Worm (Caenorhabditis elegans): Measurements from ENCODE around the gene K07C5.9.

The K07C5.9 gene

DNA sequence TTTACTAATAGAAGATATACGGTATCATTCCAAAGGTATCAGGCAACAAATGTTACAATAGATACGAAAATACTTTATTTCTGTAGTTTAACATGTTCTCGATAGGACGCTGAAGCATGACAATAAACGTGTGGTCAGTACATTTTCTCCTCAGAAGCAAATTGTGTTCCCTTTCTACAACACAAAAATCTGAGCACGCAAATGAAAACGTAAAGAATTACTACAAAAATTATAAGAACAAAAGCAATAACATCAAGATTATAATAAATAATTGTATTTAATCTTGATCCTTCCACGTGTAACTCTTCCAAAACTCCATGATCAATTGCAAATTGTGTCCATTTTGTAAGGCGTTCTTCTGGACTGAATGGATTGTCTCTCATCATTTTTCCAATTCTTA, 29.8 kb upstream of the K07C5.9 start:
- no peak for TF ChIP-seq ref-1 (GFP tag; conservative IDR thresholded peaks at IDR 0.05)
- TF ChIP-seq klf-2 (GFP tag; conservative IDR thresholded peaks at IDR 0.05): no peak
- no peak for TF ChIP-seq ztf-29 (GFP tag; IDR thresholded peaks at IDR 0.05)
- TF ChIP-seq ztf-23 (GFP tag; IDR thresholded peaks at IDR 0.05): no peak
- TF ChIP-seq cog-1 (tag; optimal IDR thresholded peaks at IDR 0.05): no peak
- no peak for TF ChIP-seq T22C8.4 (GFP tag; IDR thresholded peaks at IDR 0.05)
- TF ChIP-seq flt-1 (GFP tag; IDR thresholded peaks at IDR 0.05): no peak
- no peak for TF ChIP-seq tab-1 (GFP tag; IDR thresholded peaks at IDR 0.05)
- no peak for TF ChIP-seq med-1 (GFP tag; optimal IDR thresholded peaks at IDR 0.05; ENCODE audit: insufficient read depth)

DNA sequence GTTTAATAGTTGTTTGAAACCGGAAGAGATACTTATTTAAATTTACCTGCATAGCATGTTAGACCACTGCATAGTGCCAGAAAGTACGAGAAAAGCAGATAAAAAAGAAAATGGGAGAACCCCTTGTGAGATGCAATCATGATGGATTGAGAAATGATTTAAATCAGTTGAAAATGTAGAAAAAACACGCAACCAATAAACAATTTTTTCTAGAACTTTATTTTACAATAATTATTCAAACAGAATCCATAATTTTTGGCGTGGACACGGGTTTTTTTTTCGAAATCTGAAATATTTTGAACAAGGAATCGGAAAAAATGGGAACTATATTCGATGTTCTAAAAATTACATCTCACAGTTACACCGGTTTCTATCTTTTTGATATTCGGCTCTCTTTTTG, 29.3 kb upstream of the K07C5.9 start, which contains the start of gene AC3.12:
Gene AC3.12, minus strand, starts transcription at position 101 of the 400 bp plus-strand sequence.
- TF ChIP-seq T22C8.4 (GFP tag; IDR thresholded peaks at IDR 0.05): no peak
- TF ChIP-seq ztf-23 (GFP tag; IDR thresholded peaks at IDR 0.05): no peak
- no peak for TF ChIP-seq ztf-29 (GFP tag; IDR thresholded peaks at IDR 0.05)
- no peak for TF ChIP-seq klf-2 (GFP tag; conservative IDR thresholded peaks at IDR 0.05)
- no peak for TF ChIP-seq ref-1 (GFP tag; conservative IDR thresholded peaks at IDR 0.05)
- no peak for TF ChIP-seq tab-1 (GFP tag; IDR thresholded peaks at IDR 0.05)
- TF ChIP-seq flt-1 (GFP tag; IDR thresholded peaks at IDR 0.05): no peak
- no peak for TF ChIP-seq cog-1 (tag; optimal IDR thresholded peaks at IDR 0.05)
- no peak for TF ChIP-seq med-1 (GFP tag; optimal IDR thresholded peaks at IDR 0.05; ENCODE audit: insufficient read depth)

DNA sequence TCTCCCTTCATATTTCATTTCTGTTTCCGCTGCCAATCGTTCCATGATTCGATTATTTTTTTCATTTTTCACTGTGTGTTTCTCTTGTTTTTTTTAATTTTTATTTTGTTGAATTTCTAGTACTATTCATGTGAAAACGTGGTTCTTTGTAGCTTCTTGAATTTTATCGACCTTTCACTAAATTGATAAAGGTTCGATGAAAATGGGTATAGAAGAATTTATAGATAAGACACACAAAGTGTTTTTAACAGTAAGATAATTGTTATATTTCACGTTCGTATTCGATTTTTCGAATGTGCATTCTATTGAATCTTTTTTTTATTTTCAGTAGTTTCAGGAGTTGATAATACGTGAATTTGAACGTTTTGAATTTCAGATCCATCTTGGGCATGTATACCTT, 22.0 kb upstream of the K07C5.9 start, which contains the start of gene ugt-49:
Gene ugt-49, plus strand, starts transcription at position 371 of the 400 bp plus-strand sequence.
- TF ChIP-seq cog-1 (tag; optimal IDR thresholded peaks at IDR 0.05) (no peak), ztf-29 (GFP tag; IDR thresholded peaks at IDR 0.05) (no peak), tab-1 (GFP tag; IDR thresholded peaks at IDR 0.05) (no peak), med-1 (GFP tag; optimal IDR thresholded peaks at IDR 0.05; ENCODE audit: insufficient read depth) (no peak), klf-2 (GFP tag; conservative IDR thresholded peaks at IDR 0.05) (no peak), ztf-23 (GFP tag; IDR thresholded peaks at IDR 0.05) (no peak), T22C8.4 (GFP tag; IDR thresholded peaks at IDR 0.05) (no peak), ref-1 (GFP tag; conservative IDR thresholded peaks at IDR 0.05) (no peak), flt-1 (GFP tag; IDR thresholded peaks at IDR 0.05) (no peak)

ce11 chrV:10371177-10371576, 21.2 kb upstream of the K07C5.9 start:
- TF ChIP-seq cog-1 (tag; optimal IDR thresholded peaks at IDR 0.05) (no peak), tab-1 (GFP tag; IDR thresholded peaks at IDR 0.05) (no peak), ref-1 (GFP tag; conservative IDR thresholded peaks at IDR 0.05) (no peak), flt-1 (GFP tag; IDR thresholded peaks at IDR 0.05) (no peak), med-1 (GFP tag; optimal IDR thresholded peaks at IDR 0.05; ENCODE audit: insufficient read depth) (no peak), ztf-29 (GFP tag; IDR thresholded peaks at IDR 0.05) (no peak), klf-2 (GFP tag; conservative IDR thresholded peaks at IDR 0.05) (no peak), T22C8.4 (GFP tag; IDR thresholded peaks at IDR 0.05) (no peak), ztf-23 (GFP tag; IDR thresholded peaks at IDR 0.05) (no peak)

DNA sequence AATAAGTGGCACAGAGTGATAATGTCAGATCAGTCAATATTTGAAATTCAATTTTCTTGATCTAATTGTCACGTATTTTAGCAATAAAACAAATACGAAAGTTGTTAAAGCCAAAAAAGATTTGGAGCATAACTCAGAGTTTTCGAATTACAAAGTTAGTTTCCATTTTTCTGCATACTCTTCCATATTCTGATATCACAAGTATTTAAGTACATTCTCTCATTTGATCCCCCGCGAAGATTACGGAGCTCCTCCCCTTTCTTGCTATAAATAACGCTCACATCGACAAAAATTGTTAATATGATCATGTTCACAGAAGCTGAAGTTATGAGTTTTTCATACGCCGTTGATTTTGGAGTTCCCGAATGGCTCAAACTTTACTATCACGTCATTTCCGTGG, 18.3 kb upstream of the K07C5.9 start, which contains the start of gene sri-20:
Gene sri-20, plus strand, starts transcription at position 301 of the 400 bp plus-strand sequence.
- no peak for TF ChIP-seq T22C8.4 (GFP tag; IDR thresholded peaks at IDR 0.05)

DNA sequence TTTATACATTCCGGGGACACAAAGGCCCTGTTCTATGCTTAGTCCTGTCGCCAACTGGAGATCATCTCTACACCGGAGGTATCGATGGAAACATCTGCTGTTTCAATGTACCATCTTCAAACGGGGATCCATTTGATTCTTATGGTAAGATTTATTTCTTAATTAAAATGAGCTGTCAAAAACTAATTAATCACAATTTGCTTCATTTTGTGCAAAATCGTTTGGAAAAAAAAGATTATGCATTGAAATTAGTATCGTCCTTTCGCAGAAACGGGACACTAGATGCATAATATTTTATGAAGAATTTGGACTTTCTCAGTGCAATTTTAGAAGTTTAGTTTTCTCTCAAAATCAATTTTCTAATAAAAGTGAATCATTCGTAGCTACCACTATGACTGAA, 13.9 kb upstream of the K07C5.9 start:
- TF ChIP-seq flt-1 (GFP tag; IDR thresholded peaks at IDR 0.05) (no peak), T22C8.4 (GFP tag; IDR thresholded peaks at IDR 0.05) (no peak), ref-1 (GFP tag; conservative IDR thresholded peaks at IDR 0.05) (no peak), ztf-29 (GFP tag; IDR thresholded peaks at IDR 0.05) (no peak), tab-1 (GFP tag; IDR thresholded peaks at IDR 0.05) (no peak), cog-1 (tag; optimal IDR thresholded peaks at IDR 0.05) (no peak), ztf-23 (GFP tag; IDR thresholded peaks at IDR 0.05) (no peak), klf-2 (GFP tag; conservative IDR thresholded peaks at IDR 0.05) (no peak), med-1 (GFP tag; optimal IDR thresholded peaks at IDR 0.05; ENCODE audit: insufficient read depth) (no peak)

DNA sequence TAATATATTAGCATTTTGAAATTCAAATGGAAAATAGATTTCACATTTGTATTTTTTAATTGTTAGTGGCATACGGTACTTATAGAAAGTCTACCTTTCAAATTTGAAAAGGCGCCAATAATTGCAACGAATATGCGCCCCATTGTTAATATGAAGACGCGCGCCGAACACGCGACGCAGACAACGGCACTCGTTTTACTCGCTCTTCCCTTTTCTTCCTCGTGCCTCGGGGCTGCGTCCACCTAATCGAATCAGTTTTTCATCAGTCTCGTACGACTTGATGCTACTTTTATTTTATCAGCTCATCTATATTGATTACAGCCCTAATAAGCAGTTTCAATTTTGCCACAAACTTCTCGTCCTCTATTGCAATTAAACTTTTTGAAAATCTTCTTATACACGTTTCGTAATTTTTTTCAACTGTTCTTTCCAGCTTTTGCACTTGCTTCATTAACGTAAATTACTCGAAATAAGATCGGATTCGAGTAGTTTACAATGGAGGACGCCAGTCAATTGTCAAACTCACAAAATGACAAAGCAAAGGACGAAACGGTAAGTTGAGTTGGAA, 12.0 kb upstream of the K07C5.9 start, which contains the start of gene cash-1:
Gene cash-1, plus strand, starts transcription at position 432 of the 568 bp plus-strand sequence.
- TF ChIP-seq klf-2 (GFP tag; conservative IDR thresholded peaks at IDR 0.05) (no peak), ztf-23 (GFP tag; IDR thresholded peaks at IDR 0.05) (0 out of 2 replicates have a peak, but pooled peaks have one; percentile 18), ztf-29 (GFP tag; IDR thresholded peaks at IDR 0.05) (no peak)

DNA sequence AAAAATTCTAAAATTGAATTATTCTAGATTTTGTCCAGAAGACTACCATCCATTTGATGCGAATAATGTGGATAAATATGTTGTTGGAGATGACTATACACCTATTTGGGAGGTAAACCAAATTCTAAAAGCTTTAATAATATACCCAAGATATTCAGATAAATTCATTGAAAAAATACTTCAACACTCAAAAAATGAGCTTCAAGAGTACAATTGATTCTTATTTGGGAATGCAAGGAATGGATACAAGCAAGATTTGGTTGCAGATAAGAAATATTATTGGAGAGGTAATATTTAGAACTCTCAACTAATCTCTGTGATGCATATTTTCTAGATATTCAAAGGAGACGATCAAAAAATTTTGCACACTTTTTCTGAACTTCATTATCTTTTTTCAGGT, 10.2 kb upstream of the K07C5.9 start:
- TF ChIP-seq klf-2 (GFP tag; conservative IDR thresholded peaks at IDR 0.05) (no peak), cog-1 (tag; optimal IDR thresholded peaks at IDR 0.05) (no peak), ztf-29 (GFP tag; IDR thresholded peaks at IDR 0.05) (no peak), med-1 (GFP tag; optimal IDR thresholded peaks at IDR 0.05; ENCODE audit: insufficient read depth) (no peak), flt-1 (GFP tag; IDR thresholded peaks at IDR 0.05) (no peak), tab-1 (GFP tag; IDR thresholded peaks at IDR 0.05) (no peak), ztf-23 (GFP tag; IDR thresholded peaks at IDR 0.05) (no peak)

DNA sequence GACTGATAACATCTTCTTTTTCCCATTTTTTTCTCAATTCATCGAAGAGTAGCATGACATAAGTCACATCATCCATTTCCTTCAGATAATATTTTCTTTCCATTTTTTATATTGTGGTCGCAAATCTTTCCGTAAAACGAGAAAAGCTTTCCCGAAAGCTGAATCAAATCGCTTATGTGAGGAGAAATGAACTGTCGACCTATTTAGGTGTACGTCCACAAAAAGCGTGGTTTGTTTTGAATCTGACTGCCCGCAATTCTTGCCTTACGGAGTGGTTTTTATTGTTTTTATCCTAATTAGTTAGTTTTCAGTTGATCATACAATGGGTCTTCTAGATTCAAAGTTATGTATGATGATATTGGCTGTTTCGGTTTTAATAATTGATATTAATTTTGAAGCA, 8.3 kb upstream of the K07C5.9 start, which contains the start of gene ttll-15:
Gene ttll-15, plus strand, starts transcription at position 301 of the 400 bp plus-strand sequence.
- no peak for TF ChIP-seq T22C8.4 (GFP tag; IDR thresholded peaks at IDR 0.05)
- no peak for TF ChIP-seq ztf-29 (GFP tag; IDR thresholded peaks at IDR 0.05)
- TF ChIP-seq cog-1 (tag; optimal IDR thresholded peaks at IDR 0.05): no peak
- no peak for TF ChIP-seq tab-1 (GFP tag; IDR thresholded peaks at IDR 0.05)
- no peak for TF ChIP-seq klf-2 (GFP tag; conservative IDR thresholded peaks at IDR 0.05)
- no peak for TF ChIP-seq med-1 (GFP tag; optimal IDR thresholded peaks at IDR 0.05; ENCODE audit: insufficient read depth)
- no peak for TF ChIP-seq ztf-23 (GFP tag; IDR thresholded peaks at IDR 0.05)
- no peak for TF ChIP-seq flt-1 (GFP tag; IDR thresholded peaks at IDR 0.05)
- TF ChIP-seq ref-1 (GFP tag; conservative IDR thresholded peaks at IDR 0.05): no peak

DNA sequence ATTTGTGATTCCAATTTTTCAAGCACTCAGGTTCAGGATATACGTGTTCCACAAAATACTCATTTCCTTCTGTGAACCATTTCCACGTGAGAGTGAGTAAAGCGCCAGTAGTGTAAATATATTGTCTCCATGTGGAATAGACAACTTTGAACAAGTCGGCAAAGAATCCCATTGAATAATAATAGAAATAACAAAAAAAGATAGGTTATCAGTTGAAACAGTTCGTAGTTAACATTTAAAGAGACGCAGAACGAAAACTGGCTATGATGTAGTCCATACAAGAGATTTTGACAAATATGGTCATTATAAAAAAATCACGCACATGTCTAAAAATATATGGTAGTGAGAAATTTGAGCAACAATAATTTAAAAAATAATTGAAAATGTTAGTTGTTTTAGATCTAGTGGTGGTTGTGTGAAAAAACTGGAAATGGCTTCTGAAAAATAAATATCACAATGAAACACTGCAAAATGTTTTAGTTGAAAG, 7.6 kb upstream of the K07C5.9 start, which contains the start of gene ceeh-2:
Gene ceeh-2, minus strand, starts transcription at position 437 of the 487 bp plus-strand sequence.
- TF ChIP-seq T22C8.4 (GFP tag; IDR thresholded peaks at IDR 0.05): no peak
